Worm (Caenorhabditis elegans): ENCODE results near the gene D2063.1.

DNA sequence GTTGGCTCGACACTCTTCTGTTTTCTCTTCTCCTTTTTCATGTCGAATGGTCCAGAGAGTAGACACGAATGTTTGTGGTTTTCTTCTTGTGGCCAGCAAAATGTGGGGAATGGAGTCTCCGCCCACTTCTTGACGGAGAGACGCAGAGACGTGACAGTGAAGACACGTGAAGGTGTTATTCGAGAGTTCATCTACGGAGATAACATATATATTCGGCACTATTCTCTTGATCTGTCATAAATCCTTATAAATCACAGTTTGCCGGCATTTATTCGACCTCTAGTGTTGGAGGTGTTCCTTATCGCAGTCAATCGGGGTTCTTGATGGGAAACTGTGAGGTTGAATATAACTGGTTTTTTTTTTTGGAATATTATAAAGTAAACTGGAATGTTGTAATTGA, 34.6 kb downstream of the D2063.1 start, which contains the start of gene F32D1.3:
- TF ChIP-seq nhr-11 (tag; optimal IDR thresholded peaks at IDR 0.05) (no peak), alr-1 (tag; optimal IDR thresholded peaks at IDR 0.05) (no peak), lsy-2 (tag; optimal IDR thresholded peaks at IDR 0.05) (no peak), nhr-10 (tag; optimal IDR thresholded peaks at IDR 0.05) (no peak)
